Worm (Caenorhabditis elegans) whole organism, L4 larva: ENCODE data around the gene memb-1.
"Not testable (repeated sequence)": the region's sequence is repeated elsewhere in the genome, so short reads cannot be mapped to it uniquely, and the experiment has no call there.

Experiments used
- F10B5.3 ChIP-seq: sonication (generic microtip); optimal IDR thresholded peaks from 2 replicates; lab custom pipeline; 2016; ENCODE audit warnings: mild to moderate bottlenecking, missing genetic modification characterization, missing compliant biosample characterization
- F37D6.2 ChIP-seq: sonication (generic microtip); optimal IDR thresholded peaks from 2 replicates; lab custom pipeline; 2016; ENCODE audit warnings: mild to moderate bottlenecking, missing genetic modification characterization, missing compliant biosample characterization
- T26A8.4 ChIP-seq: fragments of 200-800 bp; sonication (Bioruptor generic); IDR thresholded peaks from 2 replicates; pipeline ENCODE4 v1.3.6; 2022; ENCODE audit warnings: missing genetic modification characterization, missing compliant biosample characterization
- Y105C5A.15 ChIP-seq: fragments of 200-800 bp; sonication (Bioruptor generic); IDR thresholded peaks from 2 replicates; pipeline ENCODE4 v1.3.6; 2022; ENCODE audit warnings: missing genetic modification characterization, missing compliant biosample characterization
- Y5F2A.4 ChIP-seq: fragments of 200-800 bp; sonication (Bioruptor generic); optimal IDR thresholded peaks from 2 replicates; lab custom pipeline; 2018; ENCODE audit warnings: mild to moderate bottlenecking, missing genetic modification characterization, missing compliant biosample characterization
- Y75B8A.6 ChIP-seq: fragments of 200-800 bp; sonication (Bioruptor generic); IDR thresholded peaks from 2 replicates; pipeline ENCODE4 v1.3.6; 2022; ENCODE audit warnings: missing genetic modification reagents, missing genetic modification characterization, missing compliant biosample characterization
- ZK546.5 ChIP-seq, 2 experiments: sonication (generic microtip); optimal IDR thresholded peaks; 2 replicates each; lab custom pipeline; 2017; ENCODE audit warnings: missing biosample characterization in 2 of 2, missing genetic modification characterization in 2 of 2
- aly-2 ChIP-seq: sonication (generic microtip); optimal IDR thresholded peaks from 2 replicates; lab custom pipeline; 2018; ENCODE audit warnings: missing biosample characterization, missing genetic modification characterization
- ama-1 ChIP-seq: fragments of 150-350 bp; optimal IDR thresholded peaks from 2 replicates; lab custom pipeline; 2014; ENCODE audit warnings: inconsistent platforms, mixed read lengths
- ceh-20 ChIP-seq: fragments of 200-800 bp; sonication (Bioruptor generic); IDR thresholded peaks from 2 replicates; pipeline ENCODE4 v1.3.6; 2022; ENCODE audit warnings: missing genetic modification reagents, missing genetic modification characterization, missing compliant biosample characterization
- ceh-32 ChIP-seq: sonication (generic microtip); optimal IDR thresholded peaks from 2 replicates; lab custom pipeline; 2016; ENCODE audit warnings: mild to moderate bottlenecking, missing genetic modification characterization, missing compliant biosample characterization; ENCODE audit not compliant: poor library complexity
- ceh-44 ChIP-seq: fragments of 200-800 bp; sonication (Bioruptor generic); IDR thresholded peaks from 2 replicates; pipeline ENCODE4 v1.3.6; 2022; ENCODE audit warnings: missing genetic modification reagents, missing genetic modification characterization, missing compliant biosample characterization
- cey-2 ChIP-seq: sonication (generic microtip); optimal IDR thresholded peaks from 3 replicates; lab custom pipeline; 2017; ENCODE audit warnings: missing genetic modification characterization, mild to moderate bottlenecking, missing compliant biosample characterization, antibody characterized with exemption, borderline replicate concordance; ENCODE audit not compliant: insufficient read depth
- daf-19 ChIP-seq: fragments of 200-800 bp; sonication (Bioruptor generic); conservative IDR thresholded peaks from 2 replicates; pipeline ENCODE4 v1.3.6; 2022; ENCODE audit warnings: missing genetic modification characterization, missing compliant biosample characterization
- dmd-8 ChIP-seq: fragments of 200-800 bp; sonication (Bioruptor generic); IDR thresholded peaks from 2 replicates; pipeline ENCODE4 v1.3.6; 2022; ENCODE audit warnings: missing genetic modification characterization, missing compliant biosample characterization
- dmd-9 ChIP-seq: fragments of 200-800 bp; sonication (Bioruptor generic); IDR thresholded peaks from 2 replicates; pipeline ENCODE4 v1.3.6; 2022; ENCODE audit warnings: missing genetic modification reagents, missing genetic modification characterization, missing compliant biosample characterization
- egl-27 ChIP-seq: sonication (generic microtip); optimal IDR thresholded peaks from 3 replicates; lab custom pipeline; 2017; ENCODE audit warnings: missing biosample characterization, missing genetic modification reagents, missing genetic modification characterization
- fos-1 ChIP-seq: fragments of 150-350 bp; optimal IDR thresholded peaks from 2 replicates; lab custom pipeline; 2014; ENCODE audit warnings: missing biosample characterization, missing genetic modification characterization
- lin-1 ChIP-seq: fragments of 200-800 bp; sonication (Bioruptor generic); IDR thresholded peaks from 2 replicates; pipeline ENCODE4 v1.3.6; 2022; ENCODE audit warnings: missing genetic modification reagents, missing genetic modification characterization, missing compliant biosample characterization
- lin-29 ChIP-seq: fragments of 200-800 bp; sonication (Bioruptor generic); IDR thresholded peaks from 2 replicates; pipeline ENCODE4 v1.3.6; 2022; ENCODE audit warnings: missing genetic modification reagents, missing genetic modification characterization, missing compliant biosample characterization
- lin-38 ChIP-seq: fragments of 200-800 bp; sonication (Bioruptor generic); IDR thresholded peaks from 2 replicates; pipeline ENCODE4 v1.3.6; 2022; ENCODE audit warnings: missing genetic modification reagents, missing genetic modification characterization, missing compliant biosample characterization
- lsy-2 ChIP-seq, 2 experiments: fragments of 150-350 bp in 1 of 2; sonication (generic microtip) in 1 of 2; optimal IDR thresholded peaks; 2 replicates each; lab custom pipeline; 2014 to 2017; ENCODE audit warnings: missing biosample characterization in 2 of 2, missing genetic modification characterization in 2 of 2
- madf-5 ChIP-seq, 2 experiments: fragments of 200-800 bp; sonication (Bioruptor generic); IDR thresholded peaks; 2 replicates each; pipeline ENCODE4 v1.3.6; 2022; ENCODE audit warnings: missing compliant biosample characterization in 2 of 2, missing genetic modification characterization in 2 of 2
- madf-9 ChIP-seq: fragments of 200-800 bp; sonication (Bioruptor generic); conservative IDR thresholded peaks from 2 replicates; pipeline ENCODE4 v1.3.6; 2022; ENCODE audit warnings: missing genetic modification reagents, missing genetic modification characterization, missing compliant biosample characterization
- mdl-1 ChIP-seq, 2 experiments: fragments of 150-350 bp in 1 of 2; sonication (generic microtip) in 1 of 2; optimal IDR thresholded peaks; 2 replicates each; lab custom pipeline; 2014 to 2017; ENCODE audit warnings: missing biosample characterization in 2 of 2, missing genetic modification characterization in 2 of 2
- mxl-3 ChIP-seq: fragments of 200-800 bp; sonication (Bioruptor generic); optimal IDR thresholded peaks from 2 replicates; lab custom pipeline; 2018; ENCODE audit warnings: mild to moderate bottlenecking, missing genetic modification characterization, missing compliant biosample characterization
- nhr-25 ChIP-seq: sonication (generic microtip); optimal IDR thresholded peaks from 2 replicates; lab custom pipeline; 2017; ENCODE audit warnings: missing genetic modification characterization, mild to moderate bottlenecking, missing compliant biosample characterization, antibody characterized with exemption, moderate library complexity, borderline replicate concordance; ENCODE audit not compliant: insufficient read depth
- nhr-28 ChIP-seq: fragments of 150-350 bp; optimal IDR thresholded peaks from 2 replicates; lab custom pipeline; 2014; ENCODE audit warnings: missing biosample characterization, missing genetic modification characterization
- nhr-41 ChIP-seq: fragments of 200-800 bp; sonication (Bioruptor generic); IDR thresholded peaks from 2 replicates; pipeline ENCODE4 v1.3.6; 2022; ENCODE audit warnings: missing genetic modification reagents, missing genetic modification characterization, missing compliant biosample characterization
- nhr-48 ChIP-seq: sonication (generic microtip); optimal IDR thresholded peaks from 2 replicates; lab custom pipeline; 2016; ENCODE audit warnings: mild to moderate bottlenecking, missing genetic modification characterization, missing compliant biosample characterization
- nhr-76 ChIP-seq: fragments of 150-350 bp; optimal IDR thresholded peaks from 2 replicates; lab custom pipeline; 2014; ENCODE audit warnings: missing biosample characterization, missing genetic modification characterization
- skn-1 ChIP-seq: fragments of 150-350 bp; optimal IDR thresholded peaks from 2 replicates; lab custom pipeline; 2014; ENCODE audit warnings: missing biosample characterization, missing genetic modification characterization
- spr-3 ChIP-seq: fragments of 200-800 bp; sonication (Bioruptor generic); optimal IDR thresholded peaks from 2 replicates; lab custom pipeline; 2018; ENCODE audit warnings: mild to moderate bottlenecking, missing genetic modification characterization, missing compliant biosample characterization
- tag-97 ChIP-seq: fragments of 200-800 bp; sonication (Bioruptor generic); IDR thresholded peaks from 2 replicates; pipeline ENCODE4 v1.3.6; 2022; ENCODE audit warnings: missing genetic modification characterization, missing compliant biosample characterization
- vab-7 ChIP-seq: fragments of 200-800 bp; sonication (Bioruptor generic); IDR thresholded peaks from 2 replicates; pipeline ENCODE4 v1.3.6; 2022; ENCODE audit warnings: missing genetic modification reagents, missing genetic modification characterization, missing compliant biosample characterization
- zfp-2 ChIP-seq: sonication (generic microtip); optimal IDR thresholded peaks from 2 replicates; lab custom pipeline; 2016; ENCODE audit warnings: mild to moderate bottlenecking, missing genetic modification characterization, missing compliant biosample characterization
- ztf-7 ChIP-seq: fragments of 150-350 bp; optimal IDR thresholded peaks from 2 replicates; lab custom pipeline; 2014; ENCODE audit warnings: missing biosample characterization, missing genetic modification characterization

Gene memb-1

DNA sequence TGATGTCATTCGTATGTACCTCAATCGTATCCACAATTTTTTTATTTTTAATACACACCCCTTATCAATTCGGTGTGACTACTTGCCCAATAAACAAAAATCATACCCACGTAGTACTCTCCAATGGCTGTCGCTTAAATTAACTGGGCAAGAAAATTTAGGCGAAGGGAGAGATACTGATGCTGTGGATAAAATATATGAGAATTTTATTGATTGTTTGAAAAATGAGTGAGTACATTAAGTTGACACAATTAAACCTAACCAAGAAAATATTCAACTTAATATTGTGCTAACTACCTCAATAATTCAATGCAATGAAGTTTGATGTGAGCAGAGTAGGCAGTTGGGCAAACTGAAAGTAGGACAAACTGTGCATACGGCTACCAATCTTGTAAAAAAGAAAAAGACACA, 24.4 kb upstream of the memb-1 start (continued):
- TF ChIP-seq T26A8.4 (GFP tag; lab: Robert Waterston, UW) (peak; percentile 100), lin-1 (GFP tag; lab: Robert Waterston, UW) (peak; percentile 93), lin-29 (GFP tag; lab: Robert Waterston, UW) (peak; percentile 96), lin-38 (GFP tag; lab: Robert Waterston, UW) (peak; percentile 88), daf-19 (GFP tag; lab: Robert Waterston, UW) (peak; percentile 98), Y5F2A.4 (GFP tag; lab: Kevin White, UChicago) (peak; percentile 95), ZK546.5 (tag; optimal IDR thresholded peaks at IDR 0.05; lab: Kevin White, UChicago) (peak; percentile 36 to 85), mxl-3 (GFP tag; lab: Kevin White, UChicago) (peak; percentile 95), nhr-76 (tag; lab: Kevin White, UChicago) (peak; percentile 85), dmd-8 (GFP tag; lab: Robert Waterston, UW) (peak; percentile 66; the same call in 1 of the 2 replicates), dmd-9 (GFP tag; lab: Robert Waterston, UW) (peak; percentile 92), nhr-28 (tag; lab: Kevin White, UChicago) (peak; percentile 95), Y75B8A.6 (GFP tag; lab: Robert Waterston, UW) (peak; percentile 78; the same call in 1 of the 2 replicates), ceh-44 (GFP tag; lab: Robert Waterston, UW) (peak; percentile 59; the same call in 1 of the 2 replicates), nhr-25 (tag; lab: Kevin White, UChicago) (peak; percentile 98), madf-5 (GFP tag; IDR thresholded peaks at IDR 0.05; lab: Robert Waterston, UW) (peak; percentile 75 to 95), Y105C5A.15 (GFP tag; lab: Robert Waterston, UW) (peak; percentile 72)
- TF ChIP-seq, all 104 proteins: peak for 95

DNA sequence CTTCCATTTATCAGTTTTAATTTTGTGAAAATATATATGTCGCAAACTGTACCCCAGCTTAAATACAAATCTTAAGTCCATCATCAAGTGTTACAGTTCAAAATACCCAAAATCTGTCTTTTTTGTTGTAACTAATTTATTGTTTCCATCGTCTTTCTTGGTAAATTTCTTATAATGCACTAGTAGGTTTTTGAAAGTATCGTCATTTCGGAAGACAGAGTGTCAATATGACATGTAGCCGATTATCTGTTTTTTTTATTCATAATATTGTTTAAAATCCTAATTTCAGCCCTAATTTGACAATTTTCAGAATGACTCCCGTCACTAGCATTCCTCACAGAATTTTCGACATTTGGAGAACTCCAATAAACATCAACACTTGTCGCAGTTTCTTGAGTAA, 21.7 kb upstream of the memb-1 start, which contains the start of gene ZK899.6:
TSS of gene ZK899.6 (plus strand) at position 301 of the 400 bp plus-strand sequence.
- not testable (repeated sequence) for TF ChIP-seq mdl-1 (tag; optimal IDR thresholded peaks at IDR 0.05; lab: Kevin White, UChicago); egl-27 (tag; lab: Kevin White, UChicago); Y5F2A.4 (GFP tag; lab: Kevin White, UChicago)

DNA sequence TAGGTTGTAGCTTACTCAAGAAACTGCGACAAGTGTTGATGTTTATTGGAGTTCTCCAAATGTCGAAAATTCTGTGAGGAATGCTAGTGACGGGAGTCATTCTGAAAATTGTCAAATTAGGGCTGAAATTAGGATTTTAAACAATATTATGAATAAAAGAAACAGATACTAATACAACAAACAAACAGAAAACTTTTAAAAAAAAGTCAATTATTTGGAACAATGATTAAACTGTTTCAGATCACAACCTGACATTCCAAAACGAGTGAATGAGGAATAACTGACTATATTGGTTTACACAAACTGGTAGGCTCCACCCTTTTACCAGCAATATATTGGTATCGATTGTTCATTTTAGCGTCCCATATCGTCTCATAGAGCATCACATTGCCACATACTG, 19.5 kb upstream of the memb-1 start, which contains the start of gene ZK899.5:
TSS of gene ZK899.5 (minus strand) at position 101 of the 400 bp plus-strand sequence.
- TF ChIP-seq nhr-41 (GFP tag; lab: Robert Waterston, UW); ztf-7 (tag; lab: Kevin White, UChicago); zfp-2 (tag; lab: Kevin White, UChicago): not testable (repeated sequence)

- no peak for TF ChIP-seq spr-3 (GFP tag; lab: Kevin White, UChicago)
- no peak for TF ChIP-seq tag-97 (GFP tag; lab: Robert Waterston, UW)
- TF ChIP-seq aly-2, result no peak
- TF ChIP-seq ama-1, result no peak
- TF ChIP-seq lin-29 (GFP tag; lab: Robert Waterston, UW), result no peak
- no peak for TF ChIP-seq skn-1 (tag; lab: Kevin White, UChicago)
- TF ChIP-seq dmd-8 (GFP tag; lab: Robert Waterston, UW), result no peak
- no peak for TF ChIP-seq ceh-20 (GFP tag; lab: Robert Waterston, UW)
- TF ChIP-seq nhr-48, result no peak
Observed at ce11 chrX:9458142-9458541, 16.8 kb upstream of the memb-1 start, which contains the start of gene tba-8. TSS of gene tba-8 (minus strand) at chrX:9458348.

DNA sequence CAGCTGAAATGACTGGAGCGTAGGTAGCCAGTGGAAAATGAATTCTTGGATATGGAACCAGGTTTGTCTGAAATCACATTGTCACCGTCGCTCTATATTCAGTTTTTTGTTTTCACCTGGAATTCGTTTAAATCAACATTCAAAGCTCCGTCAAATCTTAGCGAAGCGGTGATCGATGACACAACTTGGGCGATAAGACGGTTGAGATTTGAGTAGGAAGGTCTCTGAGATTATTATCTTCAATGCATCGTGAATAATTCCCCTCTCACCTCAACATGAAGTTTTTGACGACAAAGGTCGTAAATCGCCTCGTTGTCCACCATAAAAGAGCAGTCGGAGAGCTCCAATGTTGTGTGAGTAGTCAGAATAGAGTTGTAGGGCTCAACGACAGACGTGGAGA, 15.2 kb upstream of the memb-1 start:
- no peak for TF ChIP-seq fos-1 (tag; lab: Kevin White, UChicago)
- TF ChIP-seq mdl-1 (tag; optimal IDR thresholded peaks at IDR 0.05; lab: Kevin White, UChicago), result no peak
- TF ChIP-seq cey-2 (tag; lab: Kevin White, UChicago), result no peak
- TF ChIP-seq F37D6.2 (tag; lab: Kevin White, UChicago), result no peak
- no peak for TF ChIP-seq lin-38 (GFP tag; lab: Robert Waterston, UW)
- no peak for TF ChIP-seq vab-7
- TF ChIP-seq madf-9 (GFP tag; lab: Robert Waterston, UW), result no peak
- no peak for TF ChIP-seq lsy-2 (tag; optimal IDR thresholded peaks at IDR 0.05; lab: Kevin White, UChicago)
- no peak for TF ChIP-seq ceh-32 (tag; lab: Kevin White, UChicago)
- TF ChIP-seq F10B5.3 (tag; lab: Kevin White, UChicago), result no peak
